Worm (Caenorhabditis elegans) whole organism, L3 larva: Measurements from ENCODE around the gene memi-2.

Experiments used
- R02D3.7 ChIP-seq: fragments of 150-350 bp; optimal IDR thresholded peaks from 2 replicates; lab custom pipeline; 2014; ENCODE audit warnings: missing biosample characterization, missing genetic modification characterization
- ZK546.5 ChIP-seq: sonication (generic microtip); optimal IDR thresholded peaks from 2 replicates; lab custom pipeline; 2017; ENCODE audit warnings: missing biosample characterization, missing genetic modification characterization
- aly-2 ChIP-seq: fragments of 150-350 bp; optimal IDR thresholded peaks from 2 replicates; lab custom pipeline; 2014; ENCODE audit warnings: missing biosample characterization, missing genetic modification characterization
- ceh-16 ChIP-seq: sonication (generic microtip); optimal IDR thresholded peaks from 2 replicates; lab custom pipeline; 2017; ENCODE audit warnings: missing biosample characterization, missing genetic modification characterization
- ceh-28 ChIP-seq: fragments of 150-350 bp; optimal IDR thresholded peaks from 2 replicates; lab custom pipeline; 2014; ENCODE audit warnings: missing biosample characterization, missing genetic modification reagents, missing genetic modification characterization
- ceh-82 ChIP-seq: fragments of 150-350 bp; optimal IDR thresholded peaks from 2 replicates; lab custom pipeline; 2014; ENCODE audit warnings: missing biosample characterization, missing genetic modification characterization
- ceh-9 ChIP-seq: sonication (generic microtip); optimal IDR thresholded peaks from 2 replicates; lab custom pipeline; 2018; ENCODE audit warnings: missing biosample characterization, missing genetic modification characterization
- egl-27 ChIP-seq: sonication (generic microtip); optimal IDR thresholded peaks from 4 replicates; lab custom pipeline; 2017; ENCODE audit warnings: missing biosample characterization, missing genetic modification reagents, missing genetic modification characterization
- elt-1 ChIP-seq: fragments of 150-350 bp; optimal IDR thresholded peaks from 2 replicates; lab custom pipeline; 2014; ENCODE audit warnings: missing biosample characterization, missing genetic modification characterization
- elt-2 ChIP-seq: sonication (generic microtip); optimal IDR thresholded peaks from 2 replicates; lab custom pipeline; 2016; ENCODE audit warnings: missing genetic modification reagents, mild to moderate bottlenecking, missing genetic modification characterization, missing compliant biosample characterization
- elt-3 ChIP-seq, 3 experiments: fragments of 150-350 bp in 1 of 3; sonication (generic microtip) in 2 of 3; optimal IDR thresholded peaks; 2 replicates in 2 of 3; 4 replicates in 1 of 3; lab custom pipeline; 2014 to 2017; ENCODE audit warnings: missing biosample characterization in 3 of 3, missing genetic modification characterization in 3 of 3
- fkh-10 ChIP-seq: sonication (generic microtip); optimal IDR thresholded peaks from 2 replicates; lab custom pipeline; 2017; ENCODE audit warnings: missing biosample characterization, missing genetic modification reagents, missing genetic modification characterization
- fkh-2 ChIP-seq: fragments of 150-350 bp; optimal IDR thresholded peaks from 2 replicates; lab custom pipeline; 2014; ENCODE audit warnings: missing biosample characterization, missing genetic modification reagents, missing genetic modification characterization
- fos-1 ChIP-seq: fragments of 150-350 bp; optimal IDR thresholded peaks from 2 replicates; lab custom pipeline; 2014; ENCODE audit warnings: missing biosample characterization, missing genetic modification characterization
- hmg-11 ChIP-seq: sonication (generic microtip); optimal IDR thresholded peaks from 2 replicates; lab custom pipeline; 2016; ENCODE audit warnings: missing genetic modification characterization, missing compliant biosample characterization
- jun-1 ChIP-seq: fragments of 150-350 bp; optimal IDR thresholded peaks from 2 replicates; lab custom pipeline; 2014; ENCODE audit warnings: missing biosample characterization, missing genetic modification reagents, missing genetic modification characterization
- lin-15B ChIP-seq: fragments of 150-350 bp; optimal IDR thresholded peaks from 2 replicates; lab custom pipeline; 2014; ENCODE audit warnings: missing biosample characterization, missing genetic modification characterization
- lin-39 ChIP-seq: fragments of 150-350 bp; optimal IDR thresholded peaks from 2 replicates; lab custom pipeline; 2018; ENCODE audit warnings: missing biosample characterization, missing genetic modification reagents, missing genetic modification characterization
- nfya-1 ChIP-seq: sonication (generic microtip); optimal IDR thresholded peaks from 2 replicates; lab custom pipeline; 2017; ENCODE audit warnings: missing genetic modification characterization, mild to moderate bottlenecking, missing compliant biosample characterization, antibody characterized with exemption, moderate library complexity; ENCODE audit not compliant: insufficient read depth
- nhr-11 ChIP-seq: fragments of 150-350 bp; optimal IDR thresholded peaks from 2 replicates; lab custom pipeline; 2014; ENCODE audit warnings: missing biosample characterization, missing genetic modification characterization
- nhr-12 ChIP-seq: fragments of 150-350 bp; optimal IDR thresholded peaks from 2 replicates; lab custom pipeline; 2014; ENCODE audit warnings: missing biosample characterization, missing genetic modification characterization
- nhr-23 ChIP-seq: fragments of 150-350 bp; optimal IDR thresholded peaks from 2 replicates; lab custom pipeline; 2014; ENCODE audit warnings: missing biosample characterization, missing genetic modification reagents, missing genetic modification characterization
- nhr-237 ChIP-seq: fragments of 150-350 bp; optimal IDR thresholded peaks from 2 replicates; lab custom pipeline; 2014; ENCODE audit warnings: missing biosample characterization, missing genetic modification characterization
- nhr-25 ChIP-seq: sonication (generic microtip); optimal IDR thresholded peaks from 2 replicates; lab custom pipeline; 2017; ENCODE audit warnings: missing biosample characterization, missing genetic modification characterization
- nhr-76 ChIP-seq: fragments of 150-350 bp; sonication (generic microtip); optimal IDR thresholded peaks from 5 replicates; lab custom pipeline; 2014; ENCODE audit warnings: missing biosample characterization, missing genetic modification characterization
- pha-4 ChIP-seq: fragments of 150-350 bp; optimal IDR thresholded peaks from 2 replicates; lab custom pipeline; 2014; ENCODE audit warnings: missing biosample characterization, missing genetic modification reagents, missing genetic modification characterization
- skn-1 ChIP-seq: fragments of 150-350 bp; optimal IDR thresholded peaks from 2 replicates; lab custom pipeline; 2014; ENCODE audit warnings: missing biosample characterization, missing genetic modification characterization
- snpc-4 ChIP-seq: fragments of 150-350 bp; optimal IDR thresholded peaks from 2 replicates; lab custom pipeline; 2014; ENCODE audit warnings: missing biosample characterization, missing genetic modification characterization
- tbx-2 ChIP-seq: sonication (generic microtip); optimal IDR thresholded peaks from 2 replicates; lab custom pipeline; 2016; ENCODE audit warnings: mild to moderate bottlenecking, missing genetic modification characterization, missing compliant biosample characterization
- unc-39 ChIP-seq: sonication (generic microtip); optimal IDR thresholded peaks from 4 replicates; lab custom pipeline; 2017; ENCODE audit warnings: missing biosample characterization, missing genetic modification characterization
- zag-1 ChIP-seq: fragments of 150-350 bp; optimal IDR thresholded peaks from 2 replicates; lab custom pipeline; 2014; ENCODE audit warnings: missing biosample characterization, missing genetic modification characterization
- ztf-11 ChIP-seq: fragments of 150-350 bp; optimal IDR thresholded peaks from 2 replicates; lab custom pipeline; 2014; ENCODE audit warnings: missing biosample characterization, missing genetic modification characterization
- ztf-4 ChIP-seq: fragments of 150-350 bp; optimal IDR thresholded peaks from 2 replicates; lab custom pipeline; 2014; ENCODE audit warnings: missing biosample characterization, missing genetic modification characterization

Gene memi-2

ce11 chrIV:13386043-13386442 lies 14.3 kb downstream of the memi-2 start, which contains the start of the genes Y62E10A.20, Y62E10A.23 and mdt-9 (continued):
- TF ChIP-seq nhr-12 (tag; lab: Kevin White, UChicago): no peak
- TF ChIP-seq lin-15B (tag; lab: Kevin White, UChicago): peak; percentile 92

- TF ChIP-seq skn-1 (tag; lab: Kevin White, UChicago): no peak
- TF ChIP-seq fkh-10: no peak
- peak; percentile 13 for TF ChIP-seq lin-15B (tag; lab: Kevin White, UChicago)
- no peak for TF ChIP-seq pha-4 (tag; lab: Kevin White, UChicago)
- peak; percentile 65 for TF ChIP-seq hmg-11 (tag; lab: Kevin White, UChicago)
- peak; percentile 26 for TF ChIP-seq nfya-1
- TF ChIP-seq tbx-2: no peak
- peak; percentile 35 for TF ChIP-seq lin-39 (tag; lab: Kevin White, UChicago)
- no peak for TF ChIP-seq egl-27 (tag; lab: Kevin White, UChicago)
- TF ChIP-seq, all 47 proteins: peak for 4
These were observed 16.4 kb downstream of the memi-2 start, which contains the start of gene rab-19 for ce11 chrIV:13383763-13384436. rab-19 (minus strand) TSS chrIV:13384386.

- TF ChIP-seq nhr-11 (tag; lab: Kevin White, UChicago): no peak
- no peak for TF ChIP-seq lin-15B (tag; lab: Kevin White, UChicago)
- TF ChIP-seq egl-27 (tag; lab: Kevin White, UChicago): no peak
- TF ChIP-seq hmg-11 (tag; lab: Kevin White, UChicago): no peak
- no peak for TF ChIP-seq snpc-4
- TF ChIP-seq jun-1 (tag; lab: Kevin White, UChicago): no peak
- TF ChIP-seq elt-3 (tag; optimal IDR thresholded peaks at IDR 0.05; lab: Kevin White, UChicago): no peak
- no peak for TF ChIP-seq nhr-23 (tag; lab: Kevin White, UChicago)
- TF ChIP-seq nhr-237 (tag; lab: Kevin White, UChicago): no peak
- TF ChIP-seq elt-1 (tag; lab: Kevin White, UChicago): no peak
- no peak for TF ChIP-seq aly-2 (tag; lab: Kevin White, UChicago)
- TF ChIP-seq fkh-10: no peak
These were observed 18.5 kb downstream of the memi-2 start, which contains the start of gene emc-3 for ce11 chrIV:13381823-13382222. emc-3 (minus strand) TSS chrIV:13381923.

ce11 chrIV:13380506-13380905 lies 19.8 kb downstream of the memi-2 start:
- no peak for TF ChIP-seq ztf-11 (tag; lab: Kevin White, UChicago)
- TF ChIP-seq R02D3.7 (tag; lab: Kevin White, UChicago): no peak
- TF ChIP-seq snpc-4: no peak
- TF ChIP-seq skn-1 (tag; lab: Kevin White, UChicago): no peak
- TF ChIP-seq fkh-2: no peak
- TF ChIP-seq tbx-2: no peak
- no peak for TF ChIP-seq pha-4 (tag; lab: Kevin White, UChicago)
- TF ChIP-seq fkh-10: no peak
- no peak for TF ChIP-seq nhr-76
- no peak for TF ChIP-seq ceh-28 (tag; lab: Kevin White, UChicago)
- no peak for TF ChIP-seq ZK546.5
- no peak for TF ChIP-seq fos-1 (tag; lab: Kevin White, UChicago)
- TF ChIP-seq nhr-11 (tag; lab: Kevin White, UChicago): no peak
- no peak for TF ChIP-seq ceh-82 (tag; lab: Kevin White, UChicago)

ce11 chrIV:13377716-13378115 lies 22.6 kb downstream of the memi-2 start, which contains the start of gene mau-8:
mau-8 (plus strand) TSS chrIV:13378016.
- TF ChIP-seq ZK546.5: no peak

ce11 chrIV:13374918-13375317 lies 25.4 kb downstream of the memi-2 start:
- TF ChIP-seq lin-39 (tag; lab: Kevin White, UChicago) (peak; percentile 10), elt-1 (tag; lab: Kevin White, UChicago) (no peak), hmg-11 (tag; lab: Kevin White, UChicago) (peak; percentile 36), nhr-25 (tag; lab: Kevin White, UChicago) (no peak)
- TF ChIP-seq, all 47 proteins: peak for 2

- TF ChIP-seq R02D3.7 (tag; lab: Kevin White, UChicago) (no peak), zag-1 (tag; lab: Kevin White, UChicago) (no peak), ZK546.5 (no peak), ztf-4 (tag; lab: Kevin White, UChicago) (no peak), nhr-12 (tag; lab: Kevin White, UChicago) (no peak), ceh-9 (no peak), unc-39 (tag; lab: Kevin White, UChicago) (no peak), fkh-2 (no peak), elt-2 (tag; lab: Kevin White, UChicago) (no peak), skn-1 (tag; lab: Kevin White, UChicago) (no peak), fos-1 (tag; lab: Kevin White, UChicago) (no peak), nfya-1 (no peak), hmg-11 (tag; lab: Kevin White, UChicago) (no peak), elt-1 (tag; lab: Kevin White, UChicago) (no peak), ceh-16 (tag; lab: Kevin White, UChicago) (no peak), aly-2 (tag; lab: Kevin White, UChicago) (no peak), nhr-25 (tag; lab: Kevin White, UChicago) (no peak)
- TF ChIP-seq, all 47 proteins: peak for 0
These were observed 28.6 kb downstream of the memi-2 start, which contains the start of gene Y62E10A.6 for ce11 chrIV:13371699-13372098. Y62E10A.6 (plus strand) TSS chrIV:13371999.
